Worm (Caenorhabditis elegans) whole organism, early embryonic: ENCODE measurements around the gene Y27F2A.6.
"Not testable (repeated sequence)": the region's sequence is repeated elsewhere in the genome, so short reads cannot be mapped to it uniquely, and the experiment has no call there.

Source experiments
- aly-1 ChIP-seq: sonication (generic microtip); optimal IDR thresholded peaks from 2 replicates; lab custom pipeline; 2016; ENCODE audit warnings: missing genetic modification characterization, missing compliant biosample characterization
- ama-1 ChIP-seq: fragments of 150-350 bp; optimal IDR thresholded peaks from 2 replicates; lab custom pipeline; 2014
- ets-7 ChIP-seq: sonication (generic microtip); optimal IDR thresholded peaks from 2 replicates; lab custom pipeline; 2016; ENCODE audit warnings: missing genotype, missing genetic modification characterization, missing compliant biosample characterization
- flt-1 ChIP-seq: fragments of 200-800 bp; sonication (Bioruptor generic); IDR thresholded peaks from 2 replicates; pipeline ENCODE4 v1.3.6; 2022; ENCODE audit warnings: missing genetic modification characterization, missing compliant biosample characterization
- hnd-1 ChIP-seq: sonication (generic microtip); optimal IDR thresholded peaks from 2 replicates; lab custom pipeline; 2016; ENCODE audit warnings: missing genetic modification characterization, missing compliant biosample characterization
- sea-1 ChIP-seq: fragments of 200-800 bp; sonication (Bioruptor generic); conservative IDR thresholded peaks from 2 replicates; pipeline ENCODE4 v1.3.6; 2022; ENCODE audit warnings: missing genetic modification characterization, missing compliant biosample characterization
- tbx-11 ChIP-seq: fragments of 200-800 bp; sonication (Bioruptor generic); IDR thresholded peaks from 2 replicates; pipeline ENCODE4 v1.3.6; 2022; ENCODE audit warnings: missing genetic modification characterization, missing compliant biosample characterization

DNA sequence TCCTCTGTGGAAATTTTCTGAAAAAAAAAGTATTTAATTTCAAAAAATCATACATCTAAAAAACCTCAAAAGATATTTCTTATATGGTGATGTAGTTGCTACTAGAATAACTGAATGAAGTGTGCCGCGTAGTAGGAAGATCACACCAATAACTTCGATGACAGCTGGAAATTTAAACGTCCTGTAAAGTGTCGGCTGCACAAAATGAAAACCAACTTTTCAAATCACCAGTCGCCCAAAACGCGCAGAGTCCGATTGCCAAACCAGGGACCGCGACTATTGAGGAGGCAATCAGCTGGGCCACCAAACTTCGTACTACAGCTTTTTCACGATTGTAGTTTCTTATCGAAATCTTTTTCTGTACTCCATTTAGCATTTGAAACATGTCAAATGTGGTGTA is 18.0 kb upstream of the Y27F2A.6 start, which contains the start of gene sri-48:
- TF ChIP-seq hnd-1 (tag; lab: Kevin White, UChicago); tbx-11; sea-1 (GFP tag; lab: Robert Waterston, UW); ama-1 (lab: Kevin White, UChicago); ets-7 (tag; lab: Kevin White, UChicago); aly-1 (tag; lab: Kevin White, UChicago); flt-1 (GFP tag; lab: Robert Waterston, UW): not testable (repeated sequence)
